Worm (Caenorhabditis elegans) whole organism, L4 larva: ENCODE results near the gene nol-10.
A peak's percentile ranks its signal among the peaks of the same experiment; 100 is the strongest.

ENCODE experiments used
- D1046.2 ChIP-seq: fragments of 200-800 bp; sonication (Bioruptor generic); IDR thresholded peaks from 2 replicates; pipeline ENCODE4 v1.3.6; 2022; ENCODE audit warnings: missing genetic modification characterization, missing compliant biosample characterization
- F37D6.2 ChIP-seq: sonication (generic microtip); optimal IDR thresholded peaks from 2 replicates; lab custom pipeline; 2016; ENCODE audit warnings: mild to moderate bottlenecking, missing genetic modification characterization, missing compliant biosample characterization
- T20F7.1 ChIP-seq: fragments of 200-800 bp; sonication (Bioruptor generic); optimal IDR thresholded peaks from 2 replicates; lab custom pipeline; 2018; ENCODE audit warnings: mild to moderate bottlenecking, missing genetic modification characterization, missing compliant biosample characterization
- T26A8.4 ChIP-seq: fragments of 200-800 bp; sonication (Bioruptor generic); IDR thresholded peaks from 2 replicates; pipeline ENCODE4 v1.3.6; 2022; ENCODE audit warnings: missing genetic modification characterization, missing compliant biosample characterization
- Y105C5A.15 ChIP-seq: fragments of 200-800 bp; sonication (Bioruptor generic); IDR thresholded peaks from 2 replicates; pipeline ENCODE4 v1.3.6; 2022; ENCODE audit warnings: missing genetic modification characterization, missing compliant biosample characterization
- Y75B8A.6 ChIP-seq: fragments of 200-800 bp; sonication (Bioruptor generic); IDR thresholded peaks from 2 replicates; pipeline ENCODE4 v1.3.6; 2022; ENCODE audit warnings: missing genetic modification reagents, missing genetic modification characterization, missing compliant biosample characterization
- ZK546.5 ChIP-seq, 2 experiments: sonication (generic microtip); optimal IDR thresholded peaks; 2 replicates each; lab custom pipeline; 2017; ENCODE audit warnings: missing biosample characterization in 2 of 2, missing genetic modification characterization in 2 of 2
- aha-1 ChIP-seq: fragments of 150-350 bp; peaks from one replicate; lab custom pipeline; 2014; ENCODE audit warnings: missing biosample characterization, missing genetic modification characterization
- ceh-62 ChIP-seq: sonication (generic microtip); optimal IDR thresholded peaks from 2 replicates; lab custom pipeline; 2017; ENCODE audit warnings: missing biosample characterization, missing genetic modification characterization
- ceh-82 ChIP-seq: sonication (generic microtip); optimal IDR thresholded peaks from 2 replicates; lab custom pipeline; 2017; ENCODE audit warnings: missing biosample characterization, missing genetic modification characterization
- daf-16 ChIP-seq, 3 experiments: sonication (generic microtip); optimal IDR thresholded peaks; 2 replicates each; lab custom pipeline; 2016 to 2017; ENCODE audit warnings: missing genetic modification characterization in 3 of 3, missing genetic modification reagents in 3 of 3, mild to moderate bottlenecking in 2 of 3, missing compliant biosample characterization in 2 of 3, missing biosample characterization in 1 of 3, moderate library complexity in 1 of 3
- daf-19 ChIP-seq: fragments of 200-800 bp; sonication (Bioruptor generic); conservative IDR thresholded peaks from 2 replicates; pipeline ENCODE4 v1.3.6; 2022; ENCODE audit warnings: missing genetic modification characterization, missing compliant biosample characterization
- daf-8 ChIP-seq: fragments of 200-800 bp; sonication (Bioruptor generic); IDR thresholded peaks from 2 replicates; pipeline ENCODE4 v1.3.6; 2022; ENCODE audit warnings: missing genetic modification characterization, missing compliant biosample characterization
- dmd-6 ChIP-seq: fragments of 200-800 bp; sonication (Bioruptor generic); IDR thresholded peaks from 2 replicates; pipeline ENCODE4 v1.3.6; 2022; ENCODE audit warnings: missing genetic modification reagents, missing genetic modification characterization, missing compliant biosample characterization
- dmd-9 ChIP-seq: fragments of 200-800 bp; sonication (Bioruptor generic); IDR thresholded peaks from 2 replicates; pipeline ENCODE4 v1.3.6; 2022; ENCODE audit warnings: missing genetic modification reagents, missing genetic modification characterization, missing compliant biosample characterization
- duxl-1 ChIP-seq: sonication (generic microtip); optimal IDR thresholded peaks from 2 replicates; lab custom pipeline; 2016; ENCODE audit warnings: mild to moderate bottlenecking, missing genetic modification characterization, moderate library complexity, missing compliant biosample characterization; ENCODE audit not compliant: poor library complexity
- dve-1 ChIP-seq: sonication (generic microtip); optimal IDR thresholded peaks from 2 replicates; lab custom pipeline; 2017; ENCODE audit warnings: antibody characterized with exemption, mild to moderate bottlenecking, missing genetic modification characterization, missing compliant biosample characterization; ENCODE audit not compliant: insufficient read depth
- gei-8 ChIP-seq: fragments of 200-800 bp; sonication (Bioruptor generic); optimal IDR thresholded peaks from 2 replicates; lab custom pipeline; 2018; ENCODE audit warnings: mild to moderate bottlenecking, missing genetic modification characterization, missing compliant biosample characterization
- hlh-11 ChIP-seq: fragments of 200-800 bp; sonication (Bioruptor generic); optimal IDR thresholded peaks from 2 replicates; lab custom pipeline; 2018; ENCODE audit warnings: mild to moderate bottlenecking, missing genetic modification characterization, missing compliant biosample characterization
- hmg-1.1 ChIP-seq: fragments of 200-800 bp; sonication (Bioruptor generic); IDR thresholded peaks from 2 replicates; pipeline ENCODE4 v1.3.6; 2022; ENCODE audit warnings: missing genetic modification reagents, missing genetic modification characterization, missing compliant biosample characterization
- jun-1 ChIP-seq: fragments of 150-350 bp; optimal IDR thresholded peaks from 2 replicates; lab custom pipeline; 2014; ENCODE audit warnings: missing biosample characterization, missing genetic modification reagents, missing genetic modification characterization
- lin-1 ChIP-seq: fragments of 200-800 bp; sonication (Bioruptor generic); IDR thresholded peaks from 2 replicates; pipeline ENCODE4 v1.3.6; 2022; ENCODE audit warnings: missing genetic modification reagents, missing genetic modification characterization, missing compliant biosample characterization
- lin-13 ChIP-seq: fragments of 150-350 bp; optimal IDR thresholded peaks from 2 replicates; lab custom pipeline; 2014; ENCODE audit warnings: missing biosample characterization, missing genetic modification reagents, missing genetic modification characterization
- lin-38 ChIP-seq: fragments of 200-800 bp; sonication (Bioruptor generic); IDR thresholded peaks from 2 replicates; pipeline ENCODE4 v1.3.6; 2022; ENCODE audit warnings: missing genetic modification reagents, missing genetic modification characterization, missing compliant biosample characterization
- lin-39 ChIP-seq: fragments of 150-350 bp; optimal IDR thresholded peaks from 2 replicates; lab custom pipeline; 2014; ENCODE audit warnings: missing biosample characterization, missing genetic modification reagents, missing genetic modification characterization
- lir-3 ChIP-seq: sonication (generic microtip); optimal IDR thresholded peaks from 2 replicates; lab custom pipeline; 2016; ENCODE audit warnings: mild to moderate bottlenecking, missing genetic modification characterization, missing compliant biosample characterization
- lsy-2 ChIP-seq, 2 experiments: fragments of 150-350 bp in 1 of 2; sonication (generic microtip) in 1 of 2; optimal IDR thresholded peaks; 2 replicates each; lab custom pipeline; 2014 to 2017; ENCODE audit warnings: missing biosample characterization in 2 of 2, missing genetic modification characterization in 2 of 2
- mdt-29 ChIP-seq: fragments of 200-800 bp; sonication (Bioruptor generic); IDR thresholded peaks from 2 replicates; pipeline ENCODE4 v1.3.6; 2022; ENCODE audit warnings: missing genetic modification reagents, missing genetic modification characterization, missing compliant biosample characterization
- mep-1 ChIP-seq: fragments of 150-350 bp; sonication (generic microtip); optimal IDR thresholded peaks from 3 replicates; lab custom pipeline; 2014; ENCODE audit warnings: missing biosample characterization, missing genetic modification characterization
- mes-2 ChIP-seq: sonication (generic microtip); optimal IDR thresholded peaks from 2 replicates; lab custom pipeline; 2016; ENCODE audit warnings: missing genotype, mild to moderate bottlenecking, missing genetic modification characterization, missing compliant biosample characterization; ENCODE audit not compliant: poor library complexity, severe bottlenecking
- nhr-10 ChIP-seq: fragments of 150-350 bp; optimal IDR thresholded peaks from 2 replicates; lab custom pipeline; 2014; ENCODE audit warnings: missing biosample characterization, missing genetic modification characterization
- nhr-11 ChIP-seq: fragments of 150-350 bp; optimal IDR thresholded peaks from 2 replicates; lab custom pipeline; 2014; ENCODE audit warnings: missing biosample characterization, missing genetic modification characterization
- nhr-42 ChIP-seq: fragments of 200-800 bp; sonication (Bioruptor generic); IDR thresholded peaks from 2 replicates; pipeline ENCODE4 v1.3.6; 2022; ENCODE audit warnings: missing genetic modification characterization, missing compliant biosample characterization
- nhr-48 ChIP-seq: sonication (generic microtip); optimal IDR thresholded peaks from 2 replicates; lab custom pipeline; 2016; ENCODE audit warnings: mild to moderate bottlenecking, missing genetic modification characterization, missing compliant biosample characterization
- nhr-76 ChIP-seq: fragments of 150-350 bp; optimal IDR thresholded peaks from 2 replicates; lab custom pipeline; 2014; ENCODE audit warnings: missing biosample characterization, missing genetic modification characterization
- nhr-77 ChIP-seq: fragments of 150-350 bp; optimal IDR thresholded peaks from 2 replicates; lab custom pipeline; 2014; ENCODE audit warnings: missing biosample characterization, missing genetic modification characterization
- pha-4 ChIP-seq, 2 experiments: fragments of 150-350 bp in 1 of 2; fragments of 200-800 bp in 1 of 2; sonication (Bioruptor generic) in 1 of 2; IDR thresholded peaks in 1 of 2; optimal IDR thresholded peaks in 1 of 2; 2 replicates each; pipeline versions ENCODE4 v1.3.6 to Lab custom; 2014 to 2022; ENCODE audit warnings: missing genetic modification characterization in 2 of 2, missing genetic modification reagents in 2 of 2, missing biosample characterization in 1 of 2, missing compliant biosample characterization in 1 of 2
- rbr-2 ChIP-seq: sonication (generic microtip); optimal IDR thresholded peaks from 2 replicates; lab custom pipeline; 2016; ENCODE audit warnings: missing genotype, missing genetic modification characterization, missing compliant biosample characterization
- saeg-2 ChIP-seq: fragments of 200-800 bp; sonication (Bioruptor generic); IDR thresholded peaks from 2 replicates; pipeline ENCODE4 v1.3.6; 2022; ENCODE audit warnings: missing genetic modification reagents, missing genetic modification characterization, missing compliant biosample characterization
- sdz-12 ChIP-seq: fragments of 200-800 bp; sonication (Bioruptor generic); optimal IDR thresholded peaks from 2 replicates; lab custom pipeline; 2018; ENCODE audit warnings: mild to moderate bottlenecking, missing genetic modification characterization, missing compliant biosample characterization
- snpc-1.2 ChIP-seq: fragments of 200-800 bp; sonication (Bioruptor generic); IDR thresholded peaks from 2 replicates; pipeline ENCODE4 v1.3.6; 2022; ENCODE audit warnings: missing genetic modification reagents, missing genetic modification characterization, missing compliant biosample characterization
- unc-130 ChIP-seq: sonication (generic microtip); optimal IDR thresholded peaks from 2 replicates; lab custom pipeline; 2016; ENCODE audit warnings: missing genetic modification reagents, missing genetic modification characterization, missing compliant biosample characterization
- unc-62 ChIP-seq, 3 experiments: fragments of 150-350 bp in 1 of 3; sonication (generic microtip); optimal IDR thresholded peaks in 2 of 3; peaks in 1 of 3; 1 replicate in 1 of 3; 2 replicates in 2 of 3; lab custom pipeline; 2014 to 2017; ENCODE audit warnings: missing biosample characterization in 3 of 3, missing genetic modification characterization in 3 of 3, missing genetic modification reagents in 3 of 3, missing genotype in 1 of 3
- zag-1 ChIP-seq: fragments of 150-350 bp; optimal IDR thresholded peaks from 2 replicates; lab custom pipeline; 2014; ENCODE audit warnings: missing biosample characterization, missing genetic modification characterization
- zfp-3 ChIP-seq: fragments of 200-800 bp; sonication (Bioruptor generic); conservative IDR thresholded peaks from 2 replicates; pipeline ENCODE4 v1.3.6; 2022; ENCODE audit warnings: missing genetic modification reagents, missing genetic modification characterization, missing compliant biosample characterization
- zip-2 ChIP-seq: fragments of 150-350 bp; optimal IDR thresholded peaks from 2 replicates; lab custom pipeline; 2014; ENCODE audit warnings: missing biosample characterization, missing genetic modification characterization
- ztf-7 ChIP-seq: fragments of 150-350 bp; optimal IDR thresholded peaks from 2 replicates; lab custom pipeline; 2014; ENCODE audit warnings: missing biosample characterization, missing genetic modification characterization

nol-10 gene

ce11 chrIV:7552100-7552499, 28.3 kb upstream of the nol-10 start:
- TF ChIP-seq unc-62 (GFP tag; optimal IDR thresholded peaks at IDR 0.05 in 1 of 2; lab: Kevin White, UChicago) (peak in 1 of 2 experiments; percentile 74), unc-62 (tag; optimal IDR thresholded peaks at IDR 0.05; lab: Kevin White, UChicago) (no peak), gei-8 (GFP tag; lab: Kevin White, UChicago) (no peak), aha-1 (tag; lab: Kevin White, UChicago) (peak; percentile 70), snpc-1.2 (no peak)

ce11 chrIV:7552958-7553553, 27.3 kb upstream of the nol-10 start, which contains the start of gene dif-1:
Gene dif-1 (minus strand): TSS chrIV:7553008.
- no peak for TF ChIP-seq Y105C5A.15 (GFP tag; lab: Robert Waterston, UW)
- peak; percentile 31 for TF ChIP-seq lin-13 (GFP tag; lab: Kevin White, UChicago)
- no peak for TF ChIP-seq jun-1 (tag; lab: Kevin White, UChicago)
- no peak for TF ChIP-seq pha-4 (GFP tag; IDR thresholded peaks at IDR 0.05; lab: Robert Waterston, UW)
- TF ChIP-seq pha-4 (tag; optimal IDR thresholded peaks at IDR 0.05; lab: Kevin White, UChicago), result peak; percentile 29
- no peak for TF ChIP-seq ZK546.5 (tag; optimal IDR thresholded peaks at IDR 0.05; lab: Kevin White, UChicago)
- no peak for TF ChIP-seq ztf-7 (tag; lab: Kevin White, UChicago)
- peak; percentile 52 for TF ChIP-seq mes-2 (tag; lab: Kevin White, UChicago)
- TF ChIP-seq nhr-10, result peak; percentile 2
- TF ChIP-seq zip-2 (tag; lab: Kevin White, UChicago), result no peak
- no peak for TF ChIP-seq hmg-1.1
- TF ChIP-seq lin-1 (GFP tag; lab: Robert Waterston, UW), result no peak
- TF ChIP-seq dmd-9 (GFP tag; lab: Robert Waterston, UW), result no peak
- no peak for TF ChIP-seq zag-1 (tag; lab: Kevin White, UChicago)
- peak; percentile 63 for TF ChIP-seq dmd-6
- no peak for TF ChIP-seq lin-39 (tag; lab: Kevin White, UChicago)
- peak in 1 of 2 experiments; percentile 89 for TF ChIP-seq unc-62 (GFP tag; optimal IDR thresholded peaks at IDR 0.05 in 1 of 2; lab: Kevin White, UChicago)
- no peak for TF ChIP-seq unc-62 (tag; optimal IDR thresholded peaks at IDR 0.05; lab: Kevin White, UChicago)
- TF ChIP-seq nhr-48 (tag; lab: Kevin White, UChicago), result peak; percentile 0
- TF ChIP-seq lin-38, result peak; percentile 48
- no peak for TF ChIP-seq duxl-1
- TF ChIP-seq sdz-12 (GFP tag; lab: Kevin White, UChicago), result no peak
- no peak for TF ChIP-seq mdt-29 (GFP tag; lab: Robert Waterston, UW)
- peak; percentile 66 for TF ChIP-seq nhr-77 (tag; lab: Kevin White, UChicago)
- peak; percentile 66 for TF ChIP-seq mep-1 (tag; lab: Kevin White, UChicago)
- TF ChIP-seq nhr-11 (tag; lab: Kevin White, UChicago), result peak; percentile 67
- TF ChIP-seq hlh-11, result peak; percentile 73
- TF ChIP-seq daf-16 (GFP tag; optimal IDR thresholded peaks at IDR 0.05; lab: Kevin White, UChicago), result peak in 1 of 2 experiments; percentile 78
- peak; percentile 92 for TF ChIP-seq daf-16 (tag; optimal IDR thresholded peaks at IDR 0.05; lab: Kevin White, UChicago)
- TF ChIP-seq dve-1 (tag; lab: Kevin White, UChicago), result peak; percentile 80
- TF ChIP-seq daf-19 (GFP tag; lab: Robert Waterston, UW), result no peak
- no peak for TF ChIP-seq D1046.2
- TF ChIP-seq daf-8 (GFP tag; lab: Robert Waterston, UW), result no peak
- peak; percentile 69 for TF ChIP-seq T20F7.1 (GFP tag; lab: Kevin White, UChicago)
- no peak for TF ChIP-seq Y75B8A.6
- no peak for TF ChIP-seq T26A8.4 (GFP tag; lab: Robert Waterston, UW)
- peak in 1 of 2 experiments; percentile 40 for TF ChIP-seq lsy-2 (tag; optimal IDR thresholded peaks at IDR 0.05; lab: Kevin White, UChicago)
- TF ChIP-seq unc-130, result no peak
- TF ChIP-seq zfp-3 (GFP tag; lab: Robert Waterston, UW), result no peak
- TF ChIP-seq gei-8 (GFP tag; lab: Kevin White, UChicago), result no peak
- TF ChIP-seq rbr-2 (tag; lab: Kevin White, UChicago), result peak; percentile 9
- TF ChIP-seq lir-3, result no peak
- TF ChIP-seq ceh-62 (tag; lab: Kevin White, UChicago), result no peak
- TF ChIP-seq nhr-76 (tag; lab: Kevin White, UChicago), result no peak
- no peak for TF ChIP-seq ceh-82 (tag; lab: Kevin White, UChicago)
- no peak for TF ChIP-seq nhr-42 (GFP tag; lab: Robert Waterston, UW)
- TF ChIP-seq saeg-2 (GFP tag; lab: Robert Waterston, UW), result no peak
- no peak for TF ChIP-seq F37D6.2 (tag; lab: Kevin White, UChicago)
